Fruit fly (Drosophila melanogaster) whole organism, embryonic: ENCODE measurements around the gene Idgf3.

Source experiments
- Abd-B ChIP-seq: fragments of 200-800 bp; sonication (Bioruptor generic); optimal IDR thresholded peaks from 2 replicates; lab custom pipeline; 2018; ENCODE audit warnings: missing biosample characterization, mild to moderate bottlenecking, missing genetic modification characterization, moderate library complexity
- Atf3 ChIP-seq: fragments of 200-800 bp; sonication (Bioruptor generic); optimal IDR thresholded peaks from 3 replicates; lab custom pipeline; 2016; ENCODE audit warnings: missing biosample characterization, missing genetic modification characterization
- B-H2 ChIP-seq: fragments of 200-800 bp; sonication (Bioruptor generic); optimal IDR thresholded peaks from 2 replicates; lab custom pipeline; 2018; ENCODE audit warnings: missing biosample characterization, mild to moderate bottlenecking, missing genetic modification characterization
- CG10209 ChIP-seq: fragments of 200-800 bp; sonication (Bioruptor generic); optimal IDR thresholded peaks from 3 replicates; lab custom pipeline; 2017; ENCODE audit warnings: missing biosample characterization, mild to moderate bottlenecking, missing genetic modification characterization, missing genetic modification reagents
- CG1024 ChIP-seq: fragments of 200-800 bp; sonication (Bioruptor generic); IDR thresholded peaks from 2 replicates; pipeline ENCODE4 v1.3.6; 2022; ENCODE audit warnings: missing biosample characterization, missing genetic modification characterization
- CG12155 ChIP-seq: fragments of 200-800 bp; sonication (Bioruptor generic); optimal IDR thresholded peaks from 3 replicates; lab custom pipeline; 2016; ENCODE audit warnings: missing biosample characterization, missing genetic modification characterization
- CG13894 ChIP-seq: fragments of 200-800 bp; sonication (Bioruptor generic); optimal IDR thresholded peaks from 3 replicates; lab custom pipeline; 2018; ENCODE audit warnings: missing biosample characterization, mild to moderate bottlenecking, missing genetic modification characterization, moderate library complexity
- CG14014 ChIP-seq: fragments of 200-800 bp; sonication (Bioruptor generic); IDR thresholded peaks from 2 replicates; pipeline ENCODE4 v1.3.6; 2022; ENCODE audit warnings: missing biosample characterization, missing genetic modification characterization
- CG14860 ChIP-seq: fragments of 200-800 bp; sonication (Bioruptor generic); IDR thresholded peaks from 3 replicates; pipeline ENCODE4 v1.3.6; 2022; ENCODE audit warnings: missing biosample characterization, missing genetic modification characterization; ENCODE audit not compliant: partially characterized antibody
- CG15479 ChIP-seq: fragments of 200-800 bp; sonication (Bioruptor generic); optimal IDR thresholded peaks from 3 replicates; lab custom pipeline; 2019; ENCODE audit warnings: missing biosample characterization, mild to moderate bottlenecking, missing genetic modification characterization, moderate library complexity
- CG2129 ChIP-seq: fragments of 200-800 bp; sonication (Bioruptor generic); IDR thresholded peaks from 2 replicates; pipeline ENCODE4 v1.3.6; 2022; ENCODE audit warnings: missing biosample characterization, missing genetic modification characterization; ENCODE audit not compliant: partially characterized antibody
- CG30431 ChIP-seq: fragments of 200-800 bp; sonication (Bioruptor generic); optimal IDR thresholded peaks from 2 replicates; lab custom pipeline; 2017; ENCODE audit warnings: missing biosample characterization, missing genetic modification characterization
- CG3065 ChIP-seq: fragments of 200-800 bp; sonication (Bioruptor generic); optimal IDR thresholded peaks from 2 replicates; lab custom pipeline; 2016; ENCODE audit warnings: missing biosample characterization, missing genetic modification characterization
- CG31388 ChIP-seq: fragments of 200-800 bp; sonication (Bioruptor generic); optimal IDR thresholded peaks from 2 replicates; lab custom pipeline; 2016; ENCODE audit warnings: missing biosample characterization, missing genetic modification characterization
- CG32772 ChIP-seq: fragments of 200-800 bp; sonication (Bioruptor generic); IDR thresholded peaks from 2 replicates; pipeline ENCODE4 v1.3.6; 2022; ENCODE audit warnings: missing biosample characterization, missing genetic modification characterization
- CG34422 ChIP-seq: fragments of 200-800 bp; sonication (Bioruptor generic); IDR thresholded peaks from 3 replicates; pipeline ENCODE4 v1.3.6; 2022; ENCODE audit warnings: missing biosample characterization, missing genetic modification characterization
- CG3838 ChIP-seq: fragments of 200-800 bp; sonication (Bioruptor generic); optimal IDR thresholded peaks from 3 replicates; lab custom pipeline; 2016; ENCODE audit warnings: missing biosample characterization, missing genetic modification characterization
- CG4360 ChIP-seq: fragments of 200-800 bp; sonication (Bioruptor generic); IDR thresholded peaks from 2 replicates; pipeline ENCODE4 v1.3.6; 2022; ENCODE audit warnings: missing biosample characterization, missing genetic modification characterization
- CG4730 ChIP-seq: fragments of 200-800 bp; sonication (Bioruptor generic); IDR thresholded peaks from 2 replicates; pipeline ENCODE4 v1.3.6; 2022; ENCODE audit warnings: missing biosample characterization, missing genetic modification characterization
- CG4854 ChIP-seq: fragments of 200-800 bp; sonication (Bioruptor generic); optimal IDR thresholded peaks from 2 replicates; lab custom pipeline; 2016; ENCODE audit warnings: missing biosample characterization, missing genetic modification characterization, inconsistent platforms
- CG5245 ChIP-seq: fragments of 200-800 bp; sonication (Bioruptor generic); optimal IDR thresholded peaks from 3 replicates; lab custom pipeline; 2016; ENCODE audit warnings: missing biosample characterization, missing genetic modification characterization
- CG6654 ChIP-seq: fragments of 200-800 bp; sonication (Bioruptor generic); optimal IDR thresholded peaks from 2 replicates; lab custom pipeline; 2017; ENCODE audit warnings: missing biosample characterization, mild to moderate bottlenecking, missing genetic modification characterization
- CG6854 ChIP-seq: fragments of 200-800 bp; sonication (Bioruptor generic); optimal IDR thresholded peaks from 3 replicates; lab custom pipeline; 2017; ENCODE audit warnings: missing biosample characterization, mild to moderate bottlenecking, missing genetic modification characterization
- CG7928 ChIP-seq: fragments of 200-800 bp; sonication (Bioruptor generic); optimal IDR thresholded peaks from 2 replicates; lab custom pipeline; 2017; ENCODE audit warnings: missing biosample characterization, mild to moderate bottlenecking, missing genetic modification characterization
- CG7963 ChIP-seq: fragments of 200-800 bp; sonication (Bioruptor generic); IDR thresholded peaks from 3 replicates; pipeline ENCODE4 v1.3.6; 2022; ENCODE audit warnings: missing biosample characterization, missing genetic modification characterization; ENCODE audit not compliant: partially characterized antibody
- CG8388 ChIP-seq: fragments of 200-800 bp; sonication (Bioruptor generic); optimal IDR thresholded peaks from 2 replicates; lab custom pipeline; 2019; ENCODE audit warnings: missing biosample characterization, mild to moderate bottlenecking, missing genetic modification characterization, moderate library complexity
- CG9876 ChIP-seq: fragments of 200-800 bp; sonication (Bioruptor generic); optimal IDR thresholded peaks from 2 replicates; lab custom pipeline; 2016; ENCODE audit warnings: missing biosample characterization, missing genetic modification characterization
- CHES-1-like ChIP-seq: fragments of 200-800 bp; sonication (Bioruptor generic); optimal IDR thresholded peaks from 2 replicates; lab custom pipeline; 2016; ENCODE audit warnings: missing biosample characterization, missing genetic modification characterization
- D ChIP-seq, 2 experiments: fragments of 200-800 bp in 1 of 2; fragments of >200 bp in 1 of 2; sonication (Bioruptor generic) in 1 of 2; optimal IDR thresholded peaks; 2 replicates in 1 of 2; 3 replicates in 1 of 2; lab custom pipeline; 2017; ENCODE audit warnings: mild to moderate bottlenecking in 1 of 2, missing biosample characterization in 1 of 2, missing genetic modification characterization in 1 of 2, missing genetic modification reagents in 1 of 2
- HmgZ ChIP-seq: fragments of 200-800 bp; sonication (Bioruptor generic); optimal IDR thresholded peaks from 2 replicates; lab custom pipeline; 2018; ENCODE audit warnings: missing biosample characterization, mild to moderate bottlenecking, missing genetic modification characterization
- Hr39 ChIP-seq: fragments of >200 bp; optimal IDR thresholded peaks from 2 replicates; lab custom pipeline; 2017
- Hr78 ChIP-seq, 2 experiments: fragments of 200-800 bp in 1 of 2; fragments of >200 bp in 1 of 2; sonication (Bioruptor generic) in 1 of 2; optimal IDR thresholded peaks; 2 replicates each; lab custom pipeline; 2017 to 2019; ENCODE audit warnings: missing biosample characterization in 2 of 2, missing genetic modification characterization in 2 of 2, mild to moderate bottlenecking in 1 of 2, moderate library complexity in 1 of 2
- Lpt ChIP-seq: fragments of >200 bp; optimal IDR thresholded peaks from 2 replicates; lab custom pipeline; 2018; ENCODE audit warnings: missing biosample characterization, missing genetic modification characterization
- MBD-R2 ChIP-seq: fragments of 200-800 bp; sonication (Bioruptor generic); IDR thresholded peaks from 2 replicates; pipeline ENCODE4 v1.3.6; 2022; ENCODE audit warnings: missing biosample characterization, missing genetic modification characterization
- MESR4 ChIP-seq: fragments of 200-800 bp; sonication (Bioruptor generic); optimal IDR thresholded peaks from 2 replicates; lab custom pipeline; 2018; ENCODE audit warnings: missing biosample characterization, mild to moderate bottlenecking, missing genetic modification characterization, moderate library complexity
- Mad ChIP-seq: fragments of 200-800 bp; sonication (Bioruptor generic); optimal IDR thresholded peaks from 2 replicates; lab custom pipeline; 2016; ENCODE audit warnings: missing biosample characterization, missing genetic modification characterization
- NC2β ChIP-seq: fragments of 200-800 bp; sonication (Bioruptor generic); optimal IDR thresholded peaks from 2 replicates; lab custom pipeline; 2016; ENCODE audit warnings: missing biosample characterization, missing genetic modification characterization
- Oaz ChIP-seq: fragments of 200-800 bp; sonication (Bioruptor generic); IDR thresholded peaks from 2 replicates; pipeline ENCODE4 v1.3.6; 2022; ENCODE audit warnings: missing biosample characterization, missing genetic modification characterization
- ap ChIP-seq: fragments of 200-800 bp; sonication (Bioruptor generic); IDR thresholded peaks from 2 replicates; pipeline ENCODE4 v1.3.6; 2022; ENCODE audit warnings: missing biosample characterization, missing genetic modification characterization
- bcd ChIP-seq: fragments of 200-800 bp; sonication (Bioruptor generic); optimal IDR thresholded peaks from 2 replicates; lab custom pipeline; 2017; ENCODE audit warnings: missing biosample characterization, mild to moderate bottlenecking, missing genetic modification characterization
- cato ChIP-seq: fragments of 200-800 bp; sonication (Bioruptor generic); optimal IDR thresholded peaks from 2 replicates; lab custom pipeline; 2016; ENCODE audit warnings: missing biosample characterization, missing genetic modification characterization, borderline replicate concordance
- crol ChIP-seq: fragments of 200-800 bp; sonication (Bioruptor generic); IDR thresholded peaks from 2 replicates; pipeline ENCODE4 v1.3.6; 2022; ENCODE audit warnings: missing biosample characterization, missing genetic modification characterization
- ftz-f1 ChIP-seq: fragments of 200-800 bp; sonication (Bioruptor generic); optimal IDR thresholded peaks from 2 replicates; lab custom pipeline; 2016; ENCODE audit warnings: missing biosample characterization, missing genetic modification characterization
- her ChIP-seq: fragments of 200-800 bp; sonication (Bioruptor generic); optimal IDR thresholded peaks from 2 replicates; lab custom pipeline; 2016; ENCODE audit warnings: missing biosample characterization, missing genetic modification characterization
- salm ChIP-seq: fragments of 200-800 bp; sonication (Bioruptor generic); optimal IDR thresholded peaks from 2 replicates; lab custom pipeline; 2018; ENCODE audit warnings: missing biosample characterization, mild to moderate bottlenecking, missing genetic modification characterization
- slp2 ChIP-seq: fragments of 200-800 bp; sonication (Bioruptor generic); optimal IDR thresholded peaks from 2 replicates; lab custom pipeline; 2016; ENCODE audit warnings: missing biosample characterization, missing genetic modification characterization
- stc ChIP-seq: fragments of 200-800 bp; sonication (Bioruptor generic); IDR thresholded peaks from 2 replicates; pipeline ENCODE4 v1.3.6; 2022; ENCODE audit warnings: missing biosample characterization, missing genetic modification characterization
- tll ChIP-seq, 2 experiments: fragments of 200-800 bp in 1 of 2; fragments of >200 bp in 1 of 2; sonication (Bioruptor generic) in 1 of 2; optimal IDR thresholded peaks; 2 replicates each; lab custom pipeline; 2017 to 2019; ENCODE audit warnings: missing biosample characterization in 2 of 2, missing genetic modification characterization in 2 of 2, mild to moderate bottlenecking in 1 of 2, moderate library complexity in 1 of 2
- trh ChIP-seq: fragments of 200-800 bp; sonication (Bioruptor generic); optimal IDR thresholded peaks from 2 replicates; lab custom pipeline; 2016; ENCODE audit warnings: missing biosample characterization, missing genetic modification characterization
- yki ChIP-seq: fragments of >200 bp; optimal IDR thresholded peaks from 3 replicates; lab custom pipeline; 2018

Idgf3 gene

DNA sequence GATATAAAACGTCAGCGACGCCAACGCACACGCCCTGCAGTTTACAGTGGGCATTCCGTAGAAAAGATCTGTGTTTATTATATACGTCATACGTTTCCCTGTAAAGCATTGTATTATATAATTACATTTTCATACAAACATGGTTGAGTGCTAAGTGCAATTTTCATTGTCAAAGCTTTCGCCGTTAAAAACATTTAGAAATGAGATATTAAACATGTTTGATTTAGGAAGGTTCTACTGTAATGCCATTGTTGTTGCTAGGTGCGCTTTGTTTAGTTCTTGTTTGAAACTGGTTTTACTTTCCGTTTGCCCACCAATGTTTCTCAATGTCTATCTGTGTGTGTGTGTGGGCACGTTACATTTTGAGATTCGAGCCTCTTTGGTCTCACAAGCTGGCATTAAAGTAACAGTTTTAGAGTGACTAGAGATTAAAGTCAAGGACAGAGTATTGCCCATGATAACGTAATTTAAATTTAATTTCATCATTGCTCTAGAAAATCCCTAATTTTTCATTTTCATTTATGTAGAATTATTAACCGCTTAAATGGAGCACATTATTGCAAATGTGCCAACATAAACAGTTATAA is 42.0 kb downstream of the Idgf3 start (continued):
- TF ChIP-seq CG7963 (GFP tag; lab: Robert Waterston, UW) = no peak
- no peak for TF ChIP-seq CG32772 (GFP tag; lab: Robert Waterston, UW)
- TF ChIP-seq CG5245 = peak; percentile 35
- no peak for TF ChIP-seq CG2129 (GFP tag; lab: Robert Waterston, UW)
- peak; percentile 57; the same call in 1 of the 2 replicates for TF ChIP-seq ap (GFP tag; lab: Robert Waterston, UW)
- peak; percentile 68 for TF ChIP-seq Atf3 (GFP tag; lab: Kevin White, UChicago)
- TF ChIP-seq Lpt (GFP tag; lab: Kevin White, UChicago) = no peak
- peak; percentile 57 for TF ChIP-seq CHES-1-like (GFP tag; lab: Kevin White, UChicago)
- TF ChIP-seq slp2 (GFP tag; lab: Kevin White, UChicago) = peak; percentile 48
- TF ChIP-seq CG3065 = peak; percentile 37
- TF ChIP-seq cato (GFP tag; lab: Kevin White, UChicago) = peak; percentile 11
- no peak for TF ChIP-seq CG9876 (GFP tag; lab: Kevin White, UChicago)
- TF ChIP-seq CG30431 = peak; percentile 68
- TF ChIP-seq Mad (GFP tag; lab: Kevin White, UChicago) = peak; percentile 63
- TF ChIP-seq CG3838 = peak; percentile 44
- 0 out of 2 replicates have a peak, but pooled peaks have one; percentile 25 for TF ChIP-seq crol
- TF ChIP-seq CG14014 = peak; percentile 74
- TF ChIP-seq Oaz (GFP tag; lab: Robert Waterston, UW) = 0 out of 2 replicates have a peak, but pooled peaks have one; percentile 48
- TF ChIP-seq Hr78 (GFP tag; optimal IDR thresholded peaks at IDR 0.05; lab: Kevin White, UChicago) = peak in 1 of 2 experiments; percentile 48
- peak; percentile 84 for TF ChIP-seq CG34422 (GFP tag; lab: Robert Waterston, UW)
- peak; percentile 25 for TF ChIP-seq CG4854 (GFP tag; lab: Kevin White, UChicago)
- peak; percentile 38; the same call in 1 of the 2 replicates for TF ChIP-seq MBD-R2
- TF ChIP-seq D (optimal IDR thresholded peaks at IDR 0.05; lab: Kevin White, UChicago) = no peak
- TF ChIP-seq D (GFP tag; optimal IDR thresholded peaks at IDR 0.05; lab: Kevin White, UChicago) = peak; percentile 74
- TF ChIP-seq her (GFP tag; lab: Kevin White, UChicago) = no peak
- no peak for TF ChIP-seq yki
- TF ChIP-seq ftz-f1 (GFP tag; lab: Kevin White, UChicago) = no peak
- TF ChIP-seq NC2β (GFP tag; lab: Kevin White, UChicago) = peak; percentile 74
- TF ChIP-seq CG4730 (GFP tag; lab: Robert Waterston, UW) = peak; percentile 62
- peak; percentile 58 for TF ChIP-seq HmgZ
- TF ChIP-seq Abd-B (GFP tag; lab: Kevin White, UChicago) = peak; percentile 71
- peak; percentile 79 for TF ChIP-seq CG4360 (GFP tag; lab: Robert Waterston, UW)
- peak; percentile 84 for TF ChIP-seq CG6654 (GFP tag; lab: Kevin White, UChicago)
- TF ChIP-seq stc (GFP tag; lab: Robert Waterston, UW) = peak; percentile 58
- no peak for TF ChIP-seq CG13894 (tag; lab: Kevin White, UChicago)
- TF ChIP-seq CG7928 (GFP tag; lab: Kevin White, UChicago) = no peak
- peak; percentile 24; the same call in 1 of the 2 replicates for TF ChIP-seq CG1024 (GFP tag; lab: Robert Waterston, UW)
- TF ChIP-seq CG31388 (GFP tag; lab: Kevin White, UChicago) = peak; percentile 11
- TF ChIP-seq Hr39 (lab: Kevin White, UChicago) = no peak
- TF ChIP-seq CG12155 (GFP tag; lab: Kevin White, UChicago) = peak; percentile 66
- peak; percentile 79 for TF ChIP-seq CG10209 (GFP tag; lab: Kevin White, UChicago)
- TF ChIP-seq tll (GFP tag; optimal IDR thresholded peaks at IDR 0.05; lab: Kevin White, UChicago) = no peak
- TF ChIP-seq CG15479 (GFP tag; lab: Kevin White, UChicago) = peak; percentile 14
- peak; percentile 7 for TF ChIP-seq MESR4 (GFP tag; lab: Kevin White, UChicago)
- TF ChIP-seq CG14860 (GFP tag; lab: Robert Waterston, UW) = no peak
- TF ChIP-seq CG8388 (GFP tag; lab: Kevin White, UChicago) = peak; percentile 74
- peak; percentile 57 for TF ChIP-seq CG6854
- peak; percentile 70 for TF ChIP-seq salm
- no peak for TF ChIP-seq trh (GFP tag; lab: Kevin White, UChicago)
- peak; percentile 40 for TF ChIP-seq B-H2 (GFP tag; lab: Kevin White, UChicago)
- TF ChIP-seq bcd = peak; percentile 56
